Worm (Caenorhabditis elegans) whole organism, L3 larva: ENCODE data around the gene adt-1.

Experiments
- R02D3.7 ChIP-seq: fragments of 150-350 bp; optimal IDR thresholded peaks from 2 replicates; lab custom pipeline; 2014; ENCODE audit warnings: missing biosample characterization, missing genetic modification characterization
- ama-1 ChIP-seq: fragments of 150-350 bp; optimal IDR thresholded peaks from 2 replicates; lab custom pipeline; 2018
- egl-5 ChIP-seq: fragments of 150-350 bp; optimal IDR thresholded peaks from 2 replicates; lab custom pipeline; 2017; ENCODE audit warnings: missing biosample characterization, missing genetic modification reagents, missing genetic modification characterization, inconsistent platforms
- elt-1 ChIP-seq: fragments of 150-350 bp; optimal IDR thresholded peaks from 2 replicates; lab custom pipeline; 2014; ENCODE audit warnings: missing biosample characterization, missing genetic modification characterization
- jun-1 ChIP-seq: fragments of 150-350 bp; optimal IDR thresholded peaks from 2 replicates; lab custom pipeline; 2014; ENCODE audit warnings: missing biosample characterization, missing genetic modification reagents, missing genetic modification characterization
- lsy-12 ChIP-seq: sonication (generic microtip); optimal IDR thresholded peaks from 2 replicates; lab custom pipeline; 2016; ENCODE audit warnings: mild to moderate bottlenecking, missing genetic modification characterization, missing compliant biosample characterization
- mdl-1 ChIP-seq: fragments of 150-350 bp; optimal IDR thresholded peaks from 2 replicates; lab custom pipeline; 2014; ENCODE audit warnings: missing biosample characterization, missing genetic modification characterization
- mml-1 ChIP-seq: fragments of 150-350 bp; sonication (generic microtip); optimal IDR thresholded peaks from 3 replicates; lab custom pipeline; 2014; ENCODE audit warnings: missing biosample characterization, missing genetic modification characterization
- nhr-76 ChIP-seq: fragments of 150-350 bp; sonication (generic microtip); optimal IDR thresholded peaks from 5 replicates; lab custom pipeline; 2014; ENCODE audit warnings: missing biosample characterization, missing genetic modification characterization
- snpc-4 ChIP-seq: fragments of 150-350 bp; optimal IDR thresholded peaks from 2 replicates; lab custom pipeline; 2014; ENCODE audit warnings: missing biosample characterization, missing genetic modification characterization
- unc-62 ChIP-seq: fragments of 150-350 bp; sonication (generic microtip); optimal IDR thresholded peaks from 4 replicates; lab custom pipeline; 2014; ENCODE audit warnings: missing biosample characterization, missing genetic modification reagents, missing genetic modification characterization
- zag-1 ChIP-seq: fragments of 150-350 bp; optimal IDR thresholded peaks from 2 replicates; lab custom pipeline; 2014; ENCODE audit warnings: missing biosample characterization, missing genetic modification characterization
- ztf-4 ChIP-seq: fragments of 150-350 bp; optimal IDR thresholded peaks from 2 replicates; lab custom pipeline; 2014; ENCODE audit warnings: missing biosample characterization, missing genetic modification characterization

- TF ChIP-seq zag-1 (tag; lab: Kevin White, UChicago), result no peak
- no peak for TF ChIP-seq jun-1 (tag; lab: Kevin White, UChicago)
- TF ChIP-seq lsy-12 (tag; lab: Kevin White, UChicago), result no peak
- no peak for TF ChIP-seq egl-5 (tag; lab: Kevin White, UChicago)
- TF ChIP-seq ztf-4 (tag; lab: Kevin White, UChicago), result no peak
- TF ChIP-seq R02D3.7 (tag; lab: Kevin White, UChicago), result no peak
- TF ChIP-seq snpc-4 (tag; lab: Kevin White, UChicago), result no peak
- TF ChIP-seq unc-62 (GFP tag; lab: Kevin White, UChicago), result no peak
- no peak for TF ChIP-seq mml-1 (tag; lab: Kevin White, UChicago)
- TF ChIP-seq nhr-76 (tag; lab: Kevin White, UChicago), result no peak
- TF ChIP-seq elt-1 (tag; lab: Kevin White, UChicago), result no peak
- no peak for TF ChIP-seq ama-1 (lab: Kevin White, UChicago)
- no peak for TF ChIP-seq mdl-1 (tag; lab: Kevin White, UChicago)
Measured at ce11 chrX:12693150-12693589, 14.5 kb downstream of the adt-1 start.
